Fruit fly (Drosophila melanogaster): ENCODE data around the gene spirit.

- TF ChIP-seq CG8478 (optimal IDR thresholded peaks at IDR 0.05): no peak
- no peak for TF ChIP-seq pan (optimal IDR thresholded peaks at IDR 0.05)
- TF ChIP-seq psq (optimal IDR thresholded peaks at IDR 0.05): no peak
- TF ChIP-seq Dll (optimal IDR thresholded peaks at IDR 0.05): no peak
Observed at dm6 chrX:8592437-8593158, 19.2 kb upstream of the spirit start.
